Worm (Caenorhabditis elegans) whole organism, L3 larva: ENCODE data around the gene F36G3.1.
A peak's percentile ranks its signal among the peaks of the same experiment; 100 is the strongest.

ENCODE experiments used
- R02D3.7 ChIP-seq: fragments of 150-350 bp; optimal IDR thresholded peaks from 2 replicates; lab custom pipeline; 2014; ENCODE audit warnings: missing biosample characterization, missing genetic modification characterization
- ZK546.5 ChIP-seq: sonication (generic microtip); optimal IDR thresholded peaks from 2 replicates; lab custom pipeline; 2017; ENCODE audit warnings: missing biosample characterization, missing genetic modification characterization
- aly-2 ChIP-seq: fragments of 150-350 bp; optimal IDR thresholded peaks from 2 replicates; lab custom pipeline; 2014; ENCODE audit warnings: missing biosample characterization, missing genetic modification characterization
- ama-1 ChIP-seq: fragments of 150-350 bp; optimal IDR thresholded peaks from 2 replicates; lab custom pipeline; 2018
- ceh-16 ChIP-seq: sonication (generic microtip); optimal IDR thresholded peaks from 2 replicates; lab custom pipeline; 2017; ENCODE audit warnings: missing biosample characterization, missing genetic modification characterization
- ceh-28 ChIP-seq: fragments of 150-350 bp; optimal IDR thresholded peaks from 2 replicates; lab custom pipeline; 2014; ENCODE audit warnings: missing biosample characterization, missing genetic modification reagents, missing genetic modification characterization
- ceh-82 ChIP-seq: fragments of 150-350 bp; optimal IDR thresholded peaks from 2 replicates; lab custom pipeline; 2014; ENCODE audit warnings: missing biosample characterization, missing genetic modification characterization
- ceh-9 ChIP-seq: sonication (generic microtip); optimal IDR thresholded peaks from 2 replicates; lab custom pipeline; 2018; ENCODE audit warnings: missing biosample characterization, missing genetic modification characterization
- daf-12 ChIP-seq: fragments of 150-350 bp; optimal IDR thresholded peaks from 2 replicates; lab custom pipeline; 2014; ENCODE audit warnings: missing biosample characterization, missing genetic modification reagents, missing genetic modification characterization
- egl-27 ChIP-seq: sonication (generic microtip); optimal IDR thresholded peaks from 4 replicates; lab custom pipeline; 2017; ENCODE audit warnings: missing biosample characterization, missing genetic modification reagents, missing genetic modification characterization
- egl-5 ChIP-seq: fragments of 150-350 bp; optimal IDR thresholded peaks from 2 replicates; lab custom pipeline; 2017; ENCODE audit warnings: missing biosample characterization, missing genetic modification reagents, missing genetic modification characterization, inconsistent platforms
- elt-1 ChIP-seq: fragments of 150-350 bp; optimal IDR thresholded peaks from 2 replicates; lab custom pipeline; 2014; ENCODE audit warnings: missing biosample characterization, missing genetic modification characterization
- elt-2 ChIP-seq: sonication (generic microtip); optimal IDR thresholded peaks from 2 replicates; lab custom pipeline; 2016; ENCODE audit warnings: missing genetic modification reagents, mild to moderate bottlenecking, missing genetic modification characterization, missing compliant biosample characterization
- elt-3 ChIP-seq, 3 experiments: fragments of 150-350 bp in 1 of 3; sonication (generic microtip) in 2 of 3; optimal IDR thresholded peaks; 2 replicates in 2 of 3; 4 replicates in 1 of 3; lab custom pipeline; 2014 to 2017; ENCODE audit warnings: missing biosample characterization in 3 of 3, missing genetic modification characterization in 3 of 3
- eor-1 ChIP-seq, 2 experiments: fragments of 150-350 bp; optimal IDR thresholded peaks; 2 replicates each; lab custom pipeline; 2014 to 2018; ENCODE audit warnings: missing biosample characterization in 2 of 2, missing genetic modification characterization in 2 of 2
- fkh-10 ChIP-seq: sonication (generic microtip); optimal IDR thresholded peaks from 2 replicates; lab custom pipeline; 2017; ENCODE audit warnings: missing biosample characterization, missing genetic modification reagents, missing genetic modification characterization
- fkh-2 ChIP-seq: fragments of 150-350 bp; optimal IDR thresholded peaks from 2 replicates; lab custom pipeline; 2014; ENCODE audit warnings: missing biosample characterization, missing genetic modification reagents, missing genetic modification characterization
- fos-1 ChIP-seq: fragments of 150-350 bp; optimal IDR thresholded peaks from 2 replicates; lab custom pipeline; 2014; ENCODE audit warnings: missing biosample characterization, missing genetic modification characterization
- hmg-11 ChIP-seq: sonication (generic microtip); optimal IDR thresholded peaks from 2 replicates; lab custom pipeline; 2016; ENCODE audit warnings: missing genetic modification characterization, missing compliant biosample characterization
- jun-1 ChIP-seq: fragments of 150-350 bp; optimal IDR thresholded peaks from 2 replicates; lab custom pipeline; 2014; ENCODE audit warnings: missing biosample characterization, missing genetic modification reagents, missing genetic modification characterization
- lin-15B ChIP-seq: fragments of 150-350 bp; optimal IDR thresholded peaks from 2 replicates; lab custom pipeline; 2014; ENCODE audit warnings: missing biosample characterization, missing genetic modification characterization
- lin-39 ChIP-seq: fragments of 150-350 bp; optimal IDR thresholded peaks from 2 replicates; lab custom pipeline; 2018; ENCODE audit warnings: missing biosample characterization, missing genetic modification reagents, missing genetic modification characterization
- lsy-12 ChIP-seq: sonication (generic microtip); optimal IDR thresholded peaks from 2 replicates; lab custom pipeline; 2016; ENCODE audit warnings: mild to moderate bottlenecking, missing genetic modification characterization, missing compliant biosample characterization
- mdl-1 ChIP-seq: fragments of 150-350 bp; optimal IDR thresholded peaks from 2 replicates; lab custom pipeline; 2014; ENCODE audit warnings: missing biosample characterization, missing genetic modification characterization
- mml-1 ChIP-seq: fragments of 150-350 bp; sonication (generic microtip); optimal IDR thresholded peaks from 3 replicates; lab custom pipeline; 2014; ENCODE audit warnings: missing biosample characterization, missing genetic modification characterization
- nfya-1 ChIP-seq: sonication (generic microtip); optimal IDR thresholded peaks from 2 replicates; lab custom pipeline; 2017; ENCODE audit warnings: missing genetic modification characterization, mild to moderate bottlenecking, missing compliant biosample characterization, antibody characterized with exemption, moderate library complexity; ENCODE audit not compliant: insufficient read depth
- nhr-11 ChIP-seq: fragments of 150-350 bp; optimal IDR thresholded peaks from 2 replicates; lab custom pipeline; 2014; ENCODE audit warnings: missing biosample characterization, missing genetic modification characterization
- nhr-12 ChIP-seq: fragments of 150-350 bp; optimal IDR thresholded peaks from 2 replicates; lab custom pipeline; 2014; ENCODE audit warnings: missing biosample characterization, missing genetic modification characterization
- nhr-23 ChIP-seq: fragments of 150-350 bp; optimal IDR thresholded peaks from 2 replicates; lab custom pipeline; 2014; ENCODE audit warnings: missing biosample characterization, missing genetic modification reagents, missing genetic modification characterization
- nhr-237 ChIP-seq: fragments of 150-350 bp; optimal IDR thresholded peaks from 2 replicates; lab custom pipeline; 2014; ENCODE audit warnings: missing biosample characterization, missing genetic modification characterization
- nhr-25 ChIP-seq: sonication (generic microtip); optimal IDR thresholded peaks from 2 replicates; lab custom pipeline; 2017; ENCODE audit warnings: missing biosample characterization, missing genetic modification characterization
- nhr-28 ChIP-seq: fragments of 150-350 bp; optimal IDR thresholded peaks from 2 replicates; lab custom pipeline; 2014; ENCODE audit warnings: missing biosample characterization, missing genetic modification characterization
- nhr-43 ChIP-seq: sonication (generic microtip); optimal IDR thresholded peaks from 2 replicates; lab custom pipeline; 2016; ENCODE audit warnings: mild to moderate bottlenecking, missing genetic modification characterization, missing compliant biosample characterization; ENCODE audit not compliant: poor library complexity, severe bottlenecking
- nhr-67 ChIP-seq: fragments of 150-350 bp; optimal IDR thresholded peaks from 2 replicates; lab custom pipeline; 2014; ENCODE audit warnings: missing biosample characterization, missing genetic modification characterization
- nhr-76 ChIP-seq: fragments of 150-350 bp; sonication (generic microtip); optimal IDR thresholded peaks from 5 replicates; lab custom pipeline; 2014; ENCODE audit warnings: missing biosample characterization, missing genetic modification characterization
- nhr-77 ChIP-seq: fragments of 150-350 bp; optimal IDR thresholded peaks from 2 replicates; lab custom pipeline; 2014; ENCODE audit warnings: missing biosample characterization, missing genetic modification characterization
- pha-4 ChIP-seq: fragments of 150-350 bp; optimal IDR thresholded peaks from 2 replicates; lab custom pipeline; 2014; ENCODE audit warnings: missing biosample characterization, missing genetic modification reagents, missing genetic modification characterization
- pqm-1 ChIP-seq: fragments of 150-350 bp; optimal IDR thresholded peaks from 2 replicates; lab custom pipeline; 2017; ENCODE audit warnings: missing biosample characterization, missing genetic modification characterization, inconsistent platforms
- sea-2 ChIP-seq: fragments of 150-350 bp; sonication (generic microtip); optimal IDR thresholded peaks from 4 replicates; lab custom pipeline; 2014; ENCODE audit warnings: missing biosample characterization, missing genetic modification reagents, missing genetic modification characterization
- skn-1 ChIP-seq: fragments of 150-350 bp; optimal IDR thresholded peaks from 2 replicates; lab custom pipeline; 2014; ENCODE audit warnings: missing biosample characterization, missing genetic modification characterization
- snpc-4 ChIP-seq: fragments of 150-350 bp; optimal IDR thresholded peaks from 2 replicates; lab custom pipeline; 2014; ENCODE audit warnings: missing biosample characterization, missing genetic modification characterization
- tbx-2 ChIP-seq: sonication (generic microtip); optimal IDR thresholded peaks from 2 replicates; lab custom pipeline; 2016; ENCODE audit warnings: mild to moderate bottlenecking, missing genetic modification characterization, missing compliant biosample characterization
- unc-39 ChIP-seq: sonication (generic microtip); optimal IDR thresholded peaks from 4 replicates; lab custom pipeline; 2017; ENCODE audit warnings: missing biosample characterization, missing genetic modification characterization
- unc-62 ChIP-seq: fragments of 150-350 bp; sonication (generic microtip); optimal IDR thresholded peaks from 4 replicates; lab custom pipeline; 2014; ENCODE audit warnings: missing biosample characterization, missing genetic modification reagents, missing genetic modification characterization
- zag-1 ChIP-seq: fragments of 150-350 bp; optimal IDR thresholded peaks from 2 replicates; lab custom pipeline; 2014; ENCODE audit warnings: missing biosample characterization, missing genetic modification characterization
- ztf-11 ChIP-seq: fragments of 150-350 bp; optimal IDR thresholded peaks from 2 replicates; lab custom pipeline; 2014; ENCODE audit warnings: missing biosample characterization, missing genetic modification characterization
- ztf-4 ChIP-seq: fragments of 150-350 bp; optimal IDR thresholded peaks from 2 replicates; lab custom pipeline; 2014; ENCODE audit warnings: missing biosample characterization, missing genetic modification characterization

F36G3.1 gene

ce11 chrX:9789110-9789509, at the start of gene F36G3.1:
TSS of gene F36G3.1 (minus strand) at chrX:9789210.
- TF ChIP-seq ama-1 (lab: Kevin White, UChicago): no peak
- no peak for TF ChIP-seq nhr-77 (tag; lab: Kevin White, UChicago)
- no peak for TF ChIP-seq nhr-28 (tag; lab: Kevin White, UChicago)
- TF ChIP-seq sea-2 (GFP tag; lab: Kevin White, UChicago): no peak
- no peak for TF ChIP-seq nfya-1
- TF ChIP-seq ceh-16 (tag; lab: Kevin White, UChicago): no peak
- TF ChIP-seq nhr-25 (tag; lab: Kevin White, UChicago): no peak
- no peak for TF ChIP-seq fos-1
- no peak for TF ChIP-seq nhr-237 (tag; lab: Kevin White, UChicago)
- TF ChIP-seq hmg-11 (tag; lab: Kevin White, UChicago): no peak
- TF ChIP-seq ceh-28 (tag; lab: Kevin White, UChicago): no peak
- no peak for TF ChIP-seq unc-62 (GFP tag; lab: Kevin White, UChicago)
- TF ChIP-seq snpc-4 (tag; lab: Kevin White, UChicago): no peak
- no peak for TF ChIP-seq nhr-76
- no peak for TF ChIP-seq lsy-12
- TF ChIP-seq egl-27 (tag; lab: Kevin White, UChicago): no peak
- TF ChIP-seq egl-5 (tag; lab: Kevin White, UChicago): no peak
- no peak for TF ChIP-seq ztf-4
- no peak for TF ChIP-seq elt-1 (tag; lab: Kevin White, UChicago)
- no peak for TF ChIP-seq ceh-82 (tag; lab: Kevin White, UChicago)
- TF ChIP-seq, all 47 proteins: peak for 0

- no peak for TF ChIP-seq nhr-237 (tag; lab: Kevin White, UChicago)
- no peak for TF ChIP-seq nhr-76
- no peak for TF ChIP-seq nhr-12
- peak; percentile 45 for TF ChIP-seq ama-1 (lab: Kevin White, UChicago)
- peak; percentile 66 for TF ChIP-seq nhr-25 (tag; lab: Kevin White, UChicago)
- TF ChIP-seq jun-1 (tag; lab: Kevin White, UChicago): peak; percentile 39
- TF ChIP-seq eor-1 (tag; optimal IDR thresholded peaks at IDR 0.05; lab: Kevin White, UChicago): no peak
- no peak for TF ChIP-seq lsy-12
- no peak for TF ChIP-seq ceh-9 (tag; lab: Kevin White, UChicago)
- peak; percentile 23 for TF ChIP-seq mdl-1 (tag; lab: Kevin White, UChicago)
- TF ChIP-seq snpc-4 (tag; lab: Kevin White, UChicago): peak; percentile 68
- peak; percentile 71 for TF ChIP-seq pha-4 (tag; lab: Kevin White, UChicago)
- no peak for TF ChIP-seq zag-1 (tag; lab: Kevin White, UChicago)
- peak; percentile 47 for TF ChIP-seq lin-39
- no peak for TF ChIP-seq nhr-77 (tag; lab: Kevin White, UChicago)
- TF ChIP-seq nhr-23: no peak
- no peak for TF ChIP-seq aly-2
- no peak for TF ChIP-seq ceh-16 (tag; lab: Kevin White, UChicago)
- TF ChIP-seq hmg-11 (tag; lab: Kevin White, UChicago): peak; percentile 56
- no peak for TF ChIP-seq nhr-28 (tag; lab: Kevin White, UChicago)
- TF ChIP-seq pqm-1: peak; percentile 46
- no peak for TF ChIP-seq nhr-43 (tag; lab: Kevin White, UChicago)
- no peak for TF ChIP-seq ztf-11
- TF ChIP-seq R02D3.7 (tag; lab: Kevin White, UChicago): no peak
- no peak for TF ChIP-seq fkh-2 (tag; lab: Kevin White, UChicago)
- TF ChIP-seq nfya-1: peak; percentile 75
- TF ChIP-seq tbx-2: no peak
- peak; percentile 41 for TF ChIP-seq elt-2 (tag; lab: Kevin White, UChicago)
- TF ChIP-seq mml-1 (tag; lab: Kevin White, UChicago): no peak
- no peak for TF ChIP-seq elt-3 (tag; optimal IDR thresholded peaks at IDR 0.05; lab: Kevin White, UChicago)
- no peak for TF ChIP-seq unc-39
- no peak for TF ChIP-seq egl-5 (tag; lab: Kevin White, UChicago)
- TF ChIP-seq ceh-28 (tag; lab: Kevin White, UChicago): no peak
- peak; percentile 75 for TF ChIP-seq lin-15B (tag; lab: Kevin White, UChicago)
- TF ChIP-seq elt-1 (tag; lab: Kevin White, UChicago): no peak
- no peak for TF ChIP-seq unc-62 (GFP tag; lab: Kevin White, UChicago)
- TF ChIP-seq egl-27 (tag; lab: Kevin White, UChicago): no peak
- no peak for TF ChIP-seq fos-1
- TF ChIP-seq nhr-11 (tag; lab: Kevin White, UChicago): no peak
- TF ChIP-seq ceh-82 (tag; lab: Kevin White, UChicago): no peak
- TF ChIP-seq fkh-10 (GFP tag; lab: Kevin White, UChicago): peak; percentile 74
- no peak for TF ChIP-seq sea-2 (GFP tag; lab: Kevin White, UChicago)
- no peak for TF ChIP-seq nhr-67
- TF ChIP-seq skn-1 (tag; lab: Kevin White, UChicago): peak; percentile 51
- no peak for TF ChIP-seq ZK546.5
- TF ChIP-seq ztf-4: no peak
- TF ChIP-seq daf-12 (tag; lab: Kevin White, UChicago): no peak
These were observed 49.1 kb upstream of the F36G3.1 start, which contains the start of gene ipla-2 for ce11 chrX:9837989-9838541. TSS of gene ipla-2 (minus strand) at chrX:9838039.
